Worm (Caenorhabditis elegans): ENCODE data around the gene B0001.7.

DNA sequence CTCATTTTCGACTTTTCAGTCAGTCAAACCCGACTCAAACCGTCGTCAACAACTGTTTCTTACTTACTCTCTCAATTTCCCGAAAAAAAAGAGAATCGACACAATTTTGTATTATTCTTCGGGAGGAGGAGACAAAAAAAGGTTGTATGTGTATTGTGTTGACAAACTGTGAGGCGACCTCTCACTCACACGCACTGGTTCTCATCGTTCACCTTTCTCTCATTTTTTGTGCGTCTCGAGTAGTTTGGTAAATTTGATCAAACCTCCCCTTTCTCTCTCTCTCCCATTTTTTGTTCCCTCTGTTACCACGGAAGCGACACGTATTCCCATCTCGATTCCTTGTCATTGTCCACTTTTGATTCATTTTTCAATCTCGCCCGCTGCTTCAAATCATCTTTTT is 44.8 kb upstream of the B0001.7 start:
- no peak for TF ChIP-seq F22D6.2 (tag; optimal IDR thresholded peaks at IDR 0.05)
- TF ChIP-seq lsl-1 (GFP tag; optimal IDR thresholded peaks at IDR 0.05), result no peak
- no peak for TF ChIP-seq egl-44 (GFP tag; IDR thresholded peaks at IDR 0.05)
- no peak for TF ChIP-seq snpc-1.1 (tag; optimal IDR thresholded peaks at IDR 0.05; ENCODE audit: insufficient read depth)
- TF ChIP-seq B0261.1 (tag; optimal IDR thresholded peaks at IDR 0.05), result no peak
- no peak for TF ChIP-seq F10E7.11 (tag; optimal IDR thresholded peaks at IDR 0.05)
- no peak for TF ChIP-seq egl-18 (GFP tag; IDR thresholded peaks at IDR 0.05)
- no peak for TF ChIP-seq lin-35 (GFP tag; optimal IDR thresholded peaks at IDR 0.05)
- no peak for TF ChIP-seq mxl-1 (tag; optimal IDR thresholded peaks at IDR 0.05)
